Fruit fly (Drosophila melanogaster) whole organism, embryonic: ENCODE measurements around the gene CG15034.

ENCODE experiments used
- CG10147 ChIP-seq: fragments of 200-800 bp; sonication (Bioruptor generic); optimal IDR thresholded peaks from 2 replicates; lab custom pipeline; 2019; ENCODE audit warnings: missing biosample characterization, mild to moderate bottlenecking, missing genetic modification characterization, moderate library complexity
- CG12155 ChIP-seq: fragments of 200-800 bp; sonication (Bioruptor generic); optimal IDR thresholded peaks from 3 replicates; lab custom pipeline; 2016; ENCODE audit warnings: missing biosample characterization, missing genetic modification characterization
- CG12299 ChIP-seq: fragments of 200-800 bp; sonication (Bioruptor generic); optimal IDR thresholded peaks from 2 replicates; lab custom pipeline; 2018; ENCODE audit warnings: missing biosample characterization, mild to moderate bottlenecking, missing genetic modification characterization
- CG12659 ChIP-seq: fragments of 200-800 bp; sonication (Bioruptor generic); optimal IDR thresholded peaks from 3 replicates; lab custom pipeline; 2017; ENCODE audit warnings: mild to moderate bottlenecking, missing biosample characterization, missing genetic modification reagents, missing genetic modification characterization
- CG1602 ChIP-seq: fragments of 200-800 bp; sonication (Bioruptor generic); optimal IDR thresholded peaks from 3 replicates; lab custom pipeline; 2016; ENCODE audit warnings: missing biosample characterization, missing genetic modification characterization
- CG17829 ChIP-seq: fragments of 200-800 bp; optimal IDR thresholded peaks from 2 replicates; lab custom pipeline; 2019; ENCODE audit warnings: missing biosample characterization, mild to moderate bottlenecking, missing genetic modification characterization, moderate library complexity
- CG18476 ChIP-seq: fragments of 200-800 bp; sonication (Bioruptor generic); optimal IDR thresholded peaks from 2 replicates; lab custom pipeline; 2016; ENCODE audit warnings: missing biosample characterization, mild to moderate bottlenecking, missing genetic modification characterization
- CG2129 ChIP-seq: fragments of 200-800 bp; sonication (Bioruptor generic); IDR thresholded peaks from 2 replicates; pipeline ENCODE4 v1.3.6; 2022; ENCODE audit warnings: missing biosample characterization, missing genetic modification characterization; ENCODE audit not compliant: partially characterized antibody
- CG4854 ChIP-seq: fragments of 200-800 bp; sonication (Bioruptor generic); optimal IDR thresholded peaks from 2 replicates; lab custom pipeline; 2016; ENCODE audit warnings: missing biosample characterization, missing genetic modification characterization, inconsistent platforms
- CG6854 ChIP-seq: fragments of 200-800 bp; sonication (Bioruptor generic); optimal IDR thresholded peaks from 3 replicates; lab custom pipeline; 2017; ENCODE audit warnings: missing biosample characterization, mild to moderate bottlenecking, missing genetic modification characterization
- CG7271 ChIP-seq: fragments of 200-800 bp; sonication (Bioruptor generic); optimal IDR thresholded peaks from 2 replicates; lab custom pipeline; 2018; ENCODE audit warnings: missing biosample characterization, mild to moderate bottlenecking, missing genetic modification characterization, moderate library complexity
- CG7987 ChIP-seq: fragments of 200-800 bp; sonication (Bioruptor generic); optimal IDR thresholded peaks from 2 replicates; lab custom pipeline; 2018; ENCODE audit warnings: missing biosample characterization, mild to moderate bottlenecking, missing genetic modification characterization, moderate library complexity
- CG9437 ChIP-seq: fragments of 200-800 bp; sonication (Bioruptor generic); optimal IDR thresholded peaks from 2 replicates; lab custom pipeline; 2018; ENCODE audit warnings: missing biosample characterization, mild to moderate bottlenecking, missing genetic modification characterization
- Dip3 ChIP-seq: fragments of 200-800 bp; sonication (Bioruptor generic); optimal IDR thresholded peaks from 3 replicates; lab custom pipeline; 2016; ENCODE audit warnings: missing biosample characterization, missing genetic modification characterization
- Dref ChIP-seq: fragments of 200-800 bp; sonication (Bioruptor generic); IDR thresholded peaks from 2 replicates; pipeline ENCODE4 v1.3.6; 2022; ENCODE audit warnings: missing biosample characterization, missing genetic modification characterization
- Eip74EF ChIP-seq, 2 experiments: fragments of 200-800 bp in 1 of 2; fragments of >200 bp in 1 of 2; sonication (Bioruptor generic) in 1 of 2; optimal IDR thresholded peaks; 2 replicates each; lab custom pipeline; 2017 to 2019; ENCODE audit warnings: missing biosample characterization in 2 of 2, missing genetic modification characterization in 2 of 2, mild to moderate bottlenecking in 1 of 2, moderate library complexity in 1 of 2
- Kr ChIP-seq: fragments of 200-800 bp; sonication (Bioruptor generic); optimal IDR thresholded peaks from 2 replicates; lab custom pipeline; 2017; ENCODE audit warnings: missing biosample characterization, mild to moderate bottlenecking, missing genetic modification characterization
- NC2β ChIP-seq: fragments of 200-800 bp; sonication (Bioruptor generic); optimal IDR thresholded peaks from 2 replicates; lab custom pipeline; 2016; ENCODE audit warnings: missing biosample characterization, missing genetic modification characterization
- PHDP ChIP-seq: fragments of 200-800 bp; sonication (Bioruptor generic); optimal IDR thresholded peaks from 3 replicates; lab custom pipeline; 2018; ENCODE audit warnings: missing biosample characterization, mild to moderate bottlenecking, missing genetic modification characterization, moderate library complexity
- Poxn ChIP-seq: fragments of 200-800 bp; sonication (Bioruptor generic); IDR thresholded peaks from 2 replicates; pipeline ENCODE4 v1.3.6; 2022; ENCODE audit warnings: missing biosample characterization, missing genetic modification characterization
- Rx ChIP-seq: fragments of 200-800 bp; sonication (Bioruptor generic); IDR thresholded peaks from 2 replicates; pipeline ENCODE4 v1.3.6; 2022; ENCODE audit warnings: missing biosample characterization, missing genetic modification characterization
- Spps ChIP-seq: fragments of 200-800 bp; sonication (Bioruptor generic); optimal IDR thresholded peaks from 2 replicates; lab custom pipeline; 2018; ENCODE audit warnings: missing biosample characterization, mild to moderate bottlenecking, missing genetic modification characterization
- Sry-β ChIP-seq: fragments of 200-800 bp; sonication (Bioruptor generic); optimal IDR thresholded peaks from 2 replicates; lab custom pipeline; 2018; ENCODE audit warnings: missing biosample characterization, mild to moderate bottlenecking, missing genetic modification characterization, moderate library complexity
- YL-1 ChIP-seq: fragments of 200-800 bp; sonication (Bioruptor generic); optimal IDR thresholded peaks from 3 replicates; lab custom pipeline; 2017; ENCODE audit warnings: missing biosample characterization, mild to moderate bottlenecking, missing genetic modification characterization
- cad ChIP-seq: fragments of >200 bp; optimal IDR thresholded peaks from 2 replicates; lab custom pipeline; 2017; ENCODE audit warnings: missing biosample characterization, missing genetic modification characterization
- cg ChIP-seq: fragments of 200-800 bp; sonication (Bioruptor generic); optimal IDR thresholded peaks from 3 replicates; lab custom pipeline; 2019; ENCODE audit warnings: missing biosample characterization, mild to moderate bottlenecking, missing genetic modification characterization, moderate library complexity
- dan ChIP-seq: fragments of 200-800 bp; sonication (Bioruptor generic); IDR thresholded peaks from 2 replicates; pipeline ENCODE4 v1.3.6; 2022; ENCODE audit warnings: missing biosample characterization, missing genetic modification characterization
- disco-r ChIP-seq: fragments of 200-800 bp; sonication (Bioruptor generic); optimal IDR thresholded peaks from 2 replicates; lab custom pipeline; 2016; ENCODE audit warnings: missing biosample characterization, missing genetic modification characterization
- dmrt11E ChIP-seq: fragments of 200-800 bp; sonication (Bioruptor generic); optimal IDR thresholded peaks from 3 replicates; lab custom pipeline; 2018; ENCODE audit warnings: missing biosample characterization, mild to moderate bottlenecking, missing genetic modification characterization, moderate library complexity
- eve ChIP-seq, 2 experiments: fragments of >200 bp; optimal IDR thresholded peaks; 2 replicates each; lab custom pipeline; 2017; ENCODE audit warnings: missing biosample characterization in 2 of 2, missing genetic modification characterization in 2 of 2
- ewg ChIP-seq: fragments of 200-800 bp; sonication (Bioruptor generic); optimal IDR thresholded peaks from 3 replicates; lab custom pipeline; 2017; ENCODE audit warnings: mild to moderate bottlenecking, missing biosample characterization, missing genetic modification reagents, missing genetic modification characterization
- fu2 ChIP-seq: fragments of 200-800 bp; sonication (Bioruptor generic); optimal IDR thresholded peaks from 2 replicates; lab custom pipeline; 2016; ENCODE audit warnings: missing biosample characterization, missing genetic modification characterization
- grau ChIP-seq: fragments of 200-800 bp; optimal IDR thresholded peaks from 3 replicates; lab custom pipeline; 2019; ENCODE audit warnings: missing biosample characterization, mild to moderate bottlenecking, missing genetic modification characterization, moderate library complexity
- nom ChIP-seq: fragments of 200-800 bp; sonication (Bioruptor generic); optimal IDR thresholded peaks from 2 replicates; lab custom pipeline; 2017; ENCODE audit warnings: missing biosample characterization, missing genetic modification characterization, mild to moderate bottlenecking, moderate library complexity, missing genetic modification reagents
- oc ChIP-seq: fragments of 200-800 bp; sonication (Bioruptor generic); optimal IDR thresholded peaks from 2 replicates; lab custom pipeline; 2018; ENCODE audit warnings: missing biosample characterization, mild to moderate bottlenecking, missing genetic modification characterization, moderate library complexity
- pan ChIP-seq, 4 experiments: fragments of >200 bp in 3 of 4; fragments of 200-800 bp in 1 of 4; sonication (Bioruptor generic) in 1 of 4; optimal IDR thresholded peaks in 3 of 4; IDR thresholded peaks in 1 of 4; 2 replicates each; pipeline versions ENCODE4 v1.3.6 to Lab custom; 2017 to 2022; ENCODE audit warnings: missing biosample characterization in 2 of 4, missing genetic modification characterization in 2 of 4, mixed read lengths in 1 of 4
- pita ChIP-seq: fragments of 200-800 bp; sonication (Bioruptor generic); optimal IDR thresholded peaks from 2 replicates; lab custom pipeline; 2017; ENCODE audit warnings: missing biosample characterization, mild to moderate bottlenecking, missing genetic modification characterization
- repo ChIP-seq: fragments of 200-800 bp; sonication (Bioruptor generic); optimal IDR thresholded peaks from 2 replicates; lab custom pipeline; 2016; ENCODE audit warnings: missing biosample characterization, missing genetic modification characterization
- run ChIP-seq: fragments of 200-800 bp; sonication (Bioruptor generic); optimal IDR thresholded peaks from 3 replicates; lab custom pipeline; 2018; ENCODE audit warnings: missing biosample characterization, mild to moderate bottlenecking, missing genetic modification characterization
- sens ChIP-seq: fragments of 200-800 bp; sonication (Bioruptor generic); peaks from one replicate; lab custom pipeline; 2016; ENCODE audit warnings: missing biosample characterization, missing genetic modification characterization
- seq ChIP-seq: fragments of 200-800 bp; sonication (Bioruptor generic); IDR thresholded peaks from 2 replicates; pipeline ENCODE4 v1.3.6; 2022; ENCODE audit warnings: missing biosample characterization, missing genetic modification characterization
- shn ChIP-seq: fragments of 200-800 bp; sonication (Bioruptor generic); optimal IDR thresholded peaks from 3 replicates; lab custom pipeline; 2016; ENCODE audit warnings: missing biosample characterization, missing genetic modification characterization
- slou ChIP-seq: fragments of 200-800 bp; sonication (Bioruptor generic); optimal IDR thresholded peaks from 3 replicates; lab custom pipeline; 2016; ENCODE audit warnings: missing biosample characterization, missing genetic modification characterization
- so ChIP-seq: fragments of 200-800 bp; sonication (Bioruptor generic); IDR thresholded peaks from 3 replicates; pipeline ENCODE4 v1.3.6; 2022; ENCODE audit warnings: missing biosample characterization, missing genetic modification characterization
- sr ChIP-seq: fragments of 200-800 bp; sonication (Bioruptor generic); IDR thresholded peaks from 3 replicates; pipeline ENCODE4 v1.3.6; 2022; ENCODE audit warnings: missing biosample characterization, missing genetic modification characterization
- stc ChIP-seq: fragments of 200-800 bp; sonication (Bioruptor generic); IDR thresholded peaks from 2 replicates; pipeline ENCODE4 v1.3.6; 2022; ENCODE audit warnings: missing biosample characterization, missing genetic modification characterization
- tap ChIP-seq: fragments of 200-800 bp; optimal IDR thresholded peaks from 3 replicates; lab custom pipeline; 2019; ENCODE audit warnings: missing biosample characterization, mild to moderate bottlenecking, missing genetic modification characterization, moderate library complexity
- vfl ChIP-seq: fragments of 200-800 bp; sonication (Bioruptor generic); optimal IDR thresholded peaks from 2 replicates; lab custom pipeline; 2016; ENCODE audit warnings: missing biosample characterization, missing genetic modification characterization

Gene CG15034

dm6 chrX:7333858-7334800 lies 13.2 kb downstream of the CG15034 start (continued):
- TF ChIP-seq CG9437 (GFP tag; lab: Kevin White, UChicago) (no peak), run (tag; lab: Kevin White, UChicago) (no peak), eve (GFP tag; optimal IDR thresholded peaks at IDR 0.05; lab: Kevin White, UChicago) (no peak), NC2β (no peak), CG17829 (tag; lab: Kevin White, UChicago) (no peak), ewg (GFP tag; lab: Kevin White, UChicago) (no peak), Kr (GFP tag; lab: Kevin White, UChicago) (peak; percentile 59), pan (optimal IDR thresholded peaks at IDR 0.05; lab: Kevin White, UChicago) (no peak), pan (GFP tag; optimal IDR thresholded peaks at IDR 0.05 in 1 of 2, IDR thresholded peaks at IDR 0.05 in 1 of 2) (peak in 1 of 2 experiments; percentile 30), nom (GFP tag; lab: Kevin White, UChicago) (peak; percentile 71), YL-1 (no peak), slou (GFP tag; lab: Kevin White, UChicago) (peak; percentile 61), sr (no peak), oc (tag; lab: Kevin White, UChicago) (no peak), PHDP (peak; percentile 37), fu2 (peak; percentile 62), Dip3 (GFP tag; lab: Kevin White, UChicago) (peak; percentile 58), grau (tag; lab: Kevin White, UChicago) (no peak), stc (GFP tag; lab: Robert Waterston, UW) (no peak), CG6854 (GFP tag; lab: Kevin White, UChicago) (no peak), pita (GFP tag; lab: Kevin White, UChicago) (no peak), Dref (no peak), CG7987 (GFP tag; lab: Kevin White, UChicago) (no peak), CG12659 (GFP tag; lab: Kevin White, UChicago) (peak; percentile 26), CG12155 (peak; percentile 50), Rx (GFP tag; lab: Robert Waterston, UW) (no peak), dan (GFP tag; lab: Robert Waterston, UW) (no peak), seq (GFP tag; lab: Robert Waterston, UW) (peak; percentile 32; the same call in 1 of the 2 replicates), Spps (tag; lab: Kevin White, UChicago) (no peak), vfl (GFP tag; lab: Kevin White, UChicago) (peak; percentile 6), sens (GFP tag; lab: Kevin White, UChicago) (peak; percentile 78), Poxn (no peak; the same call in 1 of the 2 replicates), shn (peak; percentile 26), CG7271 (tag; lab: Kevin White, UChicago) (no peak), disco-r (peak; percentile 29), CG18476 (GFP tag; lab: Kevin White, UChicago) (peak; percentile 16), cg (GFP tag; lab: Kevin White, UChicago) (peak; percentile 18), Sry-β (GFP tag; lab: Kevin White, UChicago) (no peak), dmrt11E (tag; lab: Kevin White, UChicago) (no peak), tap (no peak), CG1602 (GFP tag; lab: Kevin White, UChicago) (no peak), so (GFP tag; lab: Robert Waterston, UW) (no peak), repo (GFP tag; lab: Kevin White, UChicago) (no peak), Eip74EF (GFP tag; optimal IDR thresholded peaks at IDR 0.05; lab: Kevin White, UChicago) (no peak), cad (GFP tag; lab: Kevin White, UChicago) (peak; percentile 74), CG10147 (GFP tag; lab: Kevin White, UChicago) (peak; percentile 51), CG2129 (GFP tag; lab: Robert Waterston, UW) (no peak), CG12299 (no peak), CG4854 (GFP tag; lab: Kevin White, UChicago) (no peak)
